Worm (Caenorhabditis elegans) whole organism, young adult: ENCODE data around the gene kin-26.
A peak's percentile ranks its signal among the peaks of the same experiment; 100 is the strongest.

ENCODE experiments used
- B0336.3 ChIP-seq: fragments of 200-800 bp; sonication (Bioruptor generic); IDR thresholded peaks from 2 replicates; pipeline ENCODE4 v1.3.6; 2022; ENCODE audit warnings: missing genetic modification characterization, missing compliant biosample characterization
- D2030.7 ChIP-seq: fragments of 200-800 bp; sonication (Bioruptor generic); IDR thresholded peaks from 2 replicates; pipeline ENCODE4 v1.3.6; 2022; ENCODE audit warnings: missing genetic modification reagents, missing genetic modification characterization, missing compliant biosample characterization
- F33H1.4 ChIP-seq: fragments of 200-800 bp; sonication (Bioruptor generic); IDR thresholded peaks from 2 replicates; pipeline ENCODE4 v1.3.6; 2022; ENCODE audit warnings: missing genetic modification reagents, missing genetic modification characterization, missing compliant biosample characterization
- F37B4.10 ChIP-seq: fragments of 200-800 bp; sonication (Bioruptor generic); IDR thresholded peaks from 2 replicates; pipeline ENCODE4 v1.3.6; 2022; ENCODE audit warnings: missing genetic modification characterization, missing compliant biosample characterization
- F49E8.2 ChIP-seq: sonication (generic microtip); optimal IDR thresholded peaks from 3 replicates; lab custom pipeline; 2017; ENCODE audit warnings: missing genetic modification characterization, mild to moderate bottlenecking, missing compliant biosample characterization, antibody characterized with exemption, moderate library complexity; ENCODE audit not compliant: insufficient read depth
- F52B5.7 ChIP-seq: sonication (generic microtip); optimal IDR thresholded peaks from 2 replicates; lab custom pipeline; 2016; ENCODE audit warnings: mild to moderate bottlenecking, missing genetic modification characterization, missing compliant biosample characterization
- T26A5.8 ChIP-seq: sonication (generic microtip); optimal IDR thresholded peaks from 2 replicates; lab custom pipeline; 2016; ENCODE audit warnings: missing genetic modification characterization, missing compliant biosample characterization
- Y56A3A.18 ChIP-seq: fragments of 200-800 bp; sonication (Bioruptor generic); IDR thresholded peaks from 2 replicates; pipeline ENCODE4 v1.3.6; 2022; ENCODE audit warnings: missing genetic modification reagents, missing genetic modification characterization, missing compliant biosample characterization
- Y67H2A.10 ChIP-seq: fragments of 200-800 bp; sonication (Bioruptor generic); conservative IDR thresholded peaks from 2 replicates; pipeline ENCODE4 v1.3.6; 2022; ENCODE audit warnings: missing genetic modification reagents, missing genetic modification characterization, missing compliant biosample characterization
- Y95B8A.8 ChIP-seq: fragments of 200-800 bp; sonication (Bioruptor generic); IDR thresholded peaks from 2 replicates; pipeline ENCODE4 v1.3.6; 2022; ENCODE audit warnings: missing genetic modification reagents, missing genetic modification characterization, missing compliant biosample characterization
- attf-5 ChIP-seq: fragments of 200-800 bp; sonication (Bioruptor generic); optimal IDR thresholded peaks from 2 replicates; lab custom pipeline; 2018; ENCODE audit warnings: mild to moderate bottlenecking, missing genetic modification characterization, missing compliant biosample characterization
- ccch-3 ChIP-seq: fragments of 200-800 bp; sonication (Bioruptor generic); optimal IDR thresholded peaks from 2 replicates; lab custom pipeline; 2018; ENCODE audit warnings: mild to moderate bottlenecking, missing genetic modification characterization, missing compliant biosample characterization
- cebp-1 ChIP-seq, 2 experiments: fragments of 200-800 bp in 1 of 2; sonication (Bioruptor generic) in 1 of 2; sonication (generic microtip) in 1 of 2; IDR thresholded peaks in 1 of 2; optimal IDR thresholded peaks in 1 of 2; 2 replicates each; pipeline versions ENCODE4 v1.3.6 to Lab custom; 2017 to 2022; ENCODE audit warnings: missing compliant biosample characterization in 2 of 2, missing genetic modification characterization in 2 of 2, mild to moderate bottlenecking in 1 of 2, missing genetic modification reagents in 1 of 2, moderate library complexity in 1 of 2
- ceh-100 ChIP-seq: fragments of 200-800 bp; sonication (Bioruptor generic); IDR thresholded peaks from 2 replicates; pipeline ENCODE4 v1.3.6; 2022; ENCODE audit warnings: missing genetic modification reagents, missing genetic modification characterization, missing compliant biosample characterization
- ceh-40 ChIP-seq: fragments of 200-800 bp; sonication (Bioruptor generic); IDR thresholded peaks from 2 replicates; pipeline ENCODE4 v1.3.6; 2022; ENCODE audit warnings: missing genetic modification characterization, missing compliant biosample characterization
- ceh-91 ChIP-seq: fragments of 200-800 bp; sonication (Bioruptor generic); IDR thresholded peaks from 2 replicates; pipeline ENCODE4 v1.3.6; 2022; ENCODE audit warnings: missing genetic modification reagents, missing genetic modification characterization, missing compliant biosample characterization
- dpl-1 ChIP-seq: fragments of 150-350 bp; optimal IDR thresholded peaks from 2 replicates; lab custom pipeline; 2014; ENCODE audit warnings: missing biosample characterization, missing genetic modification reagents, missing genetic modification characterization
- egl-18 ChIP-seq: fragments of 200-800 bp; sonication (Bioruptor generic); IDR thresholded peaks from 2 replicates; pipeline ENCODE4 v1.3.6; 2022; ENCODE audit warnings: missing genetic modification reagents, missing genetic modification characterization, missing compliant biosample characterization
- him-1 ChIP-seq: sonication (generic microtip); optimal IDR thresholded peaks from 2 replicates; lab custom pipeline; 2016; ENCODE audit warnings: missing genotype, missing genetic modification reagents, missing genetic modification characterization, missing compliant biosample characterization
- hmg-1.2 ChIP-seq: fragments of 200-800 bp; sonication (Bioruptor generic); IDR thresholded peaks from 2 replicates; pipeline ENCODE4 v1.3.6; 2022; ENCODE audit warnings: missing genetic modification reagents, missing genetic modification characterization, missing compliant biosample characterization
- hrde-1 ChIP-seq: sonication (generic microtip); optimal IDR thresholded peaks from 2 replicates; lab custom pipeline; 2016; ENCODE audit warnings: missing genetic modification characterization, mild to moderate bottlenecking, missing compliant biosample characterization, moderate library complexity, missing genotype, missing genetic modification reagents, borderline replicate concordance
- let-607 ChIP-seq, 2 experiments: fragments of 200-800 bp in 1 of 2; sonication (Bioruptor generic) in 1 of 2; sonication (generic microtip) in 1 of 2; optimal IDR thresholded peaks; 2 replicates each; lab custom pipeline; 2016 to 2018; ENCODE audit warnings: mild to moderate bottlenecking in 2 of 2, missing compliant biosample characterization in 2 of 2, missing genetic modification characterization in 2 of 2, moderate library complexity in 2 of 2, missing genotype in 1 of 2
- lin-54 ChIP-seq: fragments of 200-800 bp; sonication (Bioruptor generic); optimal IDR thresholded peaks from 2 replicates; lab custom pipeline; 2018; ENCODE audit warnings: mild to moderate bottlenecking, missing genetic modification characterization, missing compliant biosample characterization
- lsl-1 ChIP-seq: fragments of 200-800 bp; sonication (Bioruptor generic); optimal IDR thresholded peaks from 2 replicates; lab custom pipeline; 2018; ENCODE audit warnings: mild to moderate bottlenecking, missing genetic modification characterization, moderate library complexity, missing compliant biosample characterization
- lsy-27 ChIP-seq: sonication (generic microtip); optimal IDR thresholded peaks from 2 replicates; lab custom pipeline; 2017; ENCODE audit warnings: missing genetic modification characterization, mild to moderate bottlenecking, missing compliant biosample characterization, antibody characterized with exemption, missing genotype, borderline replicate concordance; ENCODE audit not compliant: insufficient read depth
- madf-10 ChIP-seq: sonication (generic microtip); optimal IDR thresholded peaks from 2 replicates; lab custom pipeline; 2016; ENCODE audit warnings: mild to moderate bottlenecking, missing genetic modification characterization, missing compliant biosample characterization
- madf-6 ChIP-seq: fragments of 200-800 bp; sonication (Bioruptor generic); IDR thresholded peaks from 2 replicates; pipeline ENCODE4 v1.3.6; 2022; ENCODE audit warnings: missing genetic modification reagents, missing genetic modification characterization, missing compliant biosample characterization
- madf-8 ChIP-seq: fragments of 200-800 bp; sonication (Bioruptor generic); conservative IDR thresholded peaks from 2 replicates; pipeline ENCODE4 v1.3.6; 2022; ENCODE audit warnings: missing genetic modification reagents, missing genetic modification characterization, missing compliant biosample characterization
- mcd-1 ChIP-seq: fragments of 200-800 bp; sonication (Bioruptor generic); IDR thresholded peaks from 2 replicates; pipeline ENCODE4 v1.3.6; 2022; ENCODE audit warnings: missing genetic modification reagents, missing genetic modification characterization, missing compliant biosample characterization
- nfya-2 ChIP-seq: fragments of 200-800 bp; sonication (Bioruptor generic); IDR thresholded peaks from 2 replicates; pipeline ENCODE4 v1.3.6; 2022; ENCODE audit warnings: missing genetic modification reagents, missing genetic modification characterization, missing compliant biosample characterization
- nfyb-1 ChIP-seq: fragments of 200-800 bp; sonication (Bioruptor generic); IDR thresholded peaks from 2 replicates; pipeline ENCODE4 v1.3.6; 2022; ENCODE audit warnings: missing genetic modification reagents, missing genetic modification characterization, missing compliant biosample characterization
- nhr-80 ChIP-seq: sonication (generic microtip); optimal IDR thresholded peaks from 2 replicates; lab custom pipeline; 2016; ENCODE audit warnings: missing genetic modification characterization, missing compliant biosample characterization
- pbrm-1 ChIP-seq: fragments of 200-800 bp; sonication (Bioruptor generic); IDR thresholded peaks from 2 replicates; pipeline ENCODE4 v1.3.6; 2022; ENCODE audit warnings: missing genetic modification reagents, missing genetic modification characterization, missing compliant biosample characterization
- snpc-1.1 ChIP-seq: sonication (generic microtip); optimal IDR thresholded peaks from 2 replicates; lab custom pipeline; 2017; ENCODE audit warnings: missing genetic modification characterization, mild to moderate bottlenecking, missing compliant biosample characterization, antibody characterized with exemption, moderate library complexity, missing genotype, missing genetic modification reagents; ENCODE audit not compliant: insufficient read depth
- snpc-3.4 ChIP-seq: sonication (generic microtip); optimal IDR thresholded peaks from 2 replicates; lab custom pipeline; 2017; ENCODE audit warnings: missing genetic modification characterization, mild to moderate bottlenecking, missing compliant biosample characterization, antibody characterized with exemption, moderate library complexity, missing genotype, missing genetic modification reagents
- snpc-4 ChIP-seq, 5 experiments: fragments of 150-350 bp in 1 of 5; sonication (generic microtip) in 4 of 5; optimal IDR thresholded peaks; 2 replicates each; lab custom pipeline; 2014 to 2018; ENCODE audit warnings: missing genetic modification characterization in 5 of 5, missing biosample characterization in 3 of 5, antibody characterized with exemption in 2 of 5, mild to moderate bottlenecking in 2 of 5, missing compliant biosample characterization in 2 of 5, missing genotype in 2 of 5, moderate library complexity in 2 of 5, missing genetic modification reagents in 1 of 5
- tlf-1 ChIP-seq: fragments of 200-800 bp; sonication (Bioruptor generic); optimal IDR thresholded peaks from 2 replicates; lab custom pipeline; 2018; ENCODE audit warnings: mild to moderate bottlenecking, missing genetic modification characterization, missing compliant biosample characterization
- xnd-1 ChIP-seq: sonication (generic microtip); optimal IDR thresholded peaks from 2 replicates; lab custom pipeline; 2016; ENCODE audit warnings: missing genotype, missing genetic modification reagents, missing genetic modification characterization, missing compliant biosample characterization
- ztf-26 ChIP-seq: sonication (generic microtip); optimal IDR thresholded peaks from 2 replicates; lab custom pipeline; 2017; ENCODE audit warnings: missing genetic modification characterization, missing compliant biosample characterization

Gene kin-26

ce11 chrIV:7834625-7835228 lies 43.0 kb downstream of the kin-26 start, which contains the start of gene erp-44.2 (continued):
- no peak for TF ChIP-seq F37B4.10 (GFP tag; lab: Robert Waterston, UW)
- no peak for TF ChIP-seq F33H1.4 (GFP tag; lab: Robert Waterston, UW)

ce11 chrIV:7830151-7830550 lies 47.5 kb downstream of the kin-26 start, which contains the start of gene mvb-12:
TSS of gene mvb-12 (plus strand) at chrIV:7830525.
- peak; percentile 22; the same call in 1 of the 2 replicates for TF ChIP-seq cebp-1 (GFP tag; IDR thresholded peaks at IDR 0.05; lab: Robert Waterston, UW)
- peak; percentile 79 for TF ChIP-seq cebp-1 (tag; optimal IDR thresholded peaks at IDR 0.05; lab: Kevin White, UChicago)
- 0 out of 2 replicates have a peak, but pooled peaks have one; percentile 20 for TF ChIP-seq mcd-1
- TF ChIP-seq nfyb-1 (GFP tag; lab: Robert Waterston, UW): 0 out of 2 replicates have a peak, but pooled peaks have one; percentile 20
- TF ChIP-seq nhr-80 (tag; lab: Kevin White, UChicago): peak; percentile 79
- peak; percentile 19 for TF ChIP-seq attf-5 (GFP tag; lab: Kevin White, UChicago)
- TF ChIP-seq B0336.3: no peak
- no peak for TF ChIP-seq F52B5.7 (tag; lab: Kevin White, UChicago)
- peak in 1 of 2 experiments; percentile 4 for TF ChIP-seq let-607 (tag; optimal IDR thresholded peaks at IDR 0.05; lab: Kevin White, UChicago)

ce11 chrIV:7829275-7829938 lies 48.3 kb downstream of the kin-26 start, which contains the start of gene C06A6.4:
TSS of gene C06A6.4 (minus strand) at chrIV:7829298.
- TF ChIP-seq ceh-91 (peak; percentile 64), xnd-1 (tag; lab: Kevin White, UChicago) (peak; percentile 83), Y95B8A.8 (GFP tag; lab: Robert Waterston, UW) (no peak), ztf-26 (no peak), lsl-1 (GFP tag; lab: Kevin White, UChicago) (peak; percentile 97), F33H1.4 (GFP tag; lab: Robert Waterston, UW) (peak; percentile 92), him-1 (tag; lab: Kevin White, UChicago) (peak; percentile 6), egl-18 (GFP tag; lab: Robert Waterston, UW) (no peak), madf-8 (GFP tag; lab: Robert Waterston, UW) (peak; percentile 79; the same call in 1 of the 2 replicates), dpl-1 (GFP tag; lab: Kevin White, UChicago) (peak; percentile 45), madf-6 (peak; percentile 92), madf-10 (no peak), hrde-1 (no peak), D2030.7 (GFP tag; lab: Robert Waterston, UW) (peak; percentile 73), Y67H2A.10 (GFP tag; lab: Robert Waterston, UW) (no peak), nhr-80 (tag; lab: Kevin White, UChicago) (peak; percentile 38), nfya-2 (GFP tag; lab: Robert Waterston, UW) (no peak), mcd-1 (0 out of 2 replicates have a peak, but pooled peaks have one; percentile 10), tlf-1 (GFP tag; lab: Kevin White, UChicago) (no peak), F49E8.2 (tag; lab: Kevin White, UChicago) (peak; percentile 52), attf-5 (GFP tag; lab: Kevin White, UChicago) (no peak), ceh-40 (GFP tag; lab: Robert Waterston, UW) (no peak), lsy-27 (tag; lab: Kevin White, UChicago) (no peak), snpc-4 (GFP tag; optimal IDR thresholded peaks at IDR 0.05; lab: Kevin White, UChicago) (no peak), snpc-4 (tag; optimal IDR thresholded peaks at IDR 0.05; lab: Kevin White, UChicago) (peak in 2 of 4 experiments; percentile 10 to 36), lin-54 (GFP tag; lab: Kevin White, UChicago) (peak; percentile 22), Y56A3A.18 (GFP tag; lab: Robert Waterston, UW) (no peak), T26A5.8 (tag; lab: Kevin White, UChicago) (no peak), snpc-1.1 (tag; lab: Kevin White, UChicago) (peak; percentile 7), pbrm-1 (GFP tag; lab: Robert Waterston, UW) (peak; percentile 42; the same call in 1 of the 2 replicates), ccch-3 (GFP tag; lab: Kevin White, UChicago) (no peak), snpc-3.4 (no peak), hmg-1.2 (0 out of 2 replicates have a peak, but pooled peaks have one; percentile 11), ceh-100 (GFP tag; lab: Robert Waterston, UW) (no peak)
